Worm (Caenorhabditis elegans) whole organism, L1 larva: ENCODE results near the gene K01B6.3.
A peak's percentile ranks its signal among the peaks of the same experiment; 100 is the strongest.

Experiments
- ceh-8 ChIP-seq: fragments of 200-800 bp; sonication (Bioruptor generic); optimal IDR thresholded peaks from 2 replicates; lab custom pipeline; 2018; ENCODE audit warnings: mild to moderate bottlenecking, missing genetic modification characterization, moderate library complexity, missing compliant biosample characterization
- egl-27 ChIP-seq, 2 experiments: fragments of 150-350 bp in 1 of 2; sonication (generic microtip); optimal IDR thresholded peaks; 3 replicates each; lab custom pipeline; 2017 to 2018; ENCODE audit warnings: missing biosample characterization in 2 of 2, missing genetic modification characterization in 2 of 2, missing genetic modification reagents in 2 of 2
- fkh-4 ChIP-seq: sonication (generic microtip); optimal IDR thresholded peaks from 2 replicates; lab custom pipeline; 2016; ENCODE audit warnings: missing compliant biosample characterization, missing genetic modification characterization, borderline replicate concordance
- lin-14 ChIP-seq: fragments of 200-800 bp; sonication (Bioruptor generic); optimal IDR thresholded peaks from 2 replicates; lab custom pipeline; 2018; ENCODE audit warnings: mild to moderate bottlenecking, missing genetic modification characterization, moderate library complexity, missing compliant biosample characterization
- lin-15B ChIP-seq: fragments of 150-350 bp; sonication (generic microtip); optimal IDR thresholded peaks from 3 replicates; lab custom pipeline; 2014; ENCODE audit warnings: missing biosample characterization, missing genetic modification characterization
- lir-3 ChIP-seq: sonication (generic microtip); optimal IDR thresholded peaks from 2 replicates; lab custom pipeline; 2016; ENCODE audit warnings: mild to moderate bottlenecking, missing genetic modification characterization, moderate library complexity, missing compliant biosample characterization; ENCODE audit not compliant: poor library complexity
- lsy-2 ChIP-seq, 2 experiments: fragments of 150-350 bp; optimal IDR thresholded peaks; 2 replicates each; lab custom pipeline; 2014; ENCODE audit warnings: missing biosample characterization in 2 of 2, missing genetic modification characterization in 2 of 2
- mab-9 ChIP-seq: fragments of 200-800 bp; sonication (Bioruptor generic); IDR thresholded peaks from 2 replicates; pipeline ENCODE4 v1.3.6; 2022; ENCODE audit warnings: missing genetic modification reagents, missing genetic modification characterization, missing compliant biosample characterization
- mef-2 ChIP-seq: fragments of 150-350 bp; optimal IDR thresholded peaks from 2 replicates; lab custom pipeline; 2014; ENCODE audit warnings: missing biosample characterization, missing genetic modification characterization
- nhr-11 ChIP-seq: fragments of 150-350 bp; optimal IDR thresholded peaks from 2 replicates; lab custom pipeline; 2014; ENCODE audit warnings: missing biosample characterization, missing genetic modification characterization
- nhr-28 ChIP-seq: fragments of 150-350 bp; optimal IDR thresholded peaks from 2 replicates; lab custom pipeline; 2014; ENCODE audit warnings: missing biosample characterization, missing genetic modification characterization
- nhr-71 ChIP-seq: sonication (generic microtip); optimal IDR thresholded peaks from 2 replicates; lab custom pipeline; 2016; ENCODE audit warnings: mild to moderate bottlenecking, missing genetic modification characterization, moderate library complexity, missing compliant biosample characterization
- nhr-84 ChIP-seq: sonication (generic microtip); optimal IDR thresholded peaks from 2 replicates; lab custom pipeline; 2017; ENCODE audit warnings: missing biosample characterization, missing genetic modification characterization
- rnt-1 ChIP-seq: sonication (generic microtip); optimal IDR thresholded peaks from 2 replicates; lab custom pipeline; 2016; ENCODE audit warnings: mild to moderate bottlenecking, missing genetic modification characterization, moderate library complexity, missing compliant biosample characterization
- sox-4 ChIP-seq: sonication (generic microtip); optimal IDR thresholded peaks from 2 replicates; lab custom pipeline; 2016; ENCODE audit warnings: missing genetic modification characterization, missing compliant biosample characterization

The K01B6.3 gene

ce11 chrIII:9346722-9347121 lies 46.7 kb downstream of the K01B6.3 start:
- TF ChIP-seq nhr-11 (tag; lab: Kevin White, UChicago) (no peak), nhr-84 (tag; lab: Kevin White, UChicago) (no peak), egl-27 (tag; optimal IDR thresholded peaks at IDR 0.05; lab: Kevin White, UChicago) (no peak), fkh-4 (tag; lab: Kevin White, UChicago) (no peak), nhr-71 (peak; percentile 30), lin-15B (tag; lab: Kevin White, UChicago) (no peak), nhr-28 (no peak), lsy-2 (tag; optimal IDR thresholded peaks at IDR 0.05; lab: Kevin White, UChicago) (peak in 1 of 2 experiments; percentile 20), rnt-1 (tag; lab: Kevin White, UChicago) (peak; percentile 47), mab-9 (GFP tag; lab: Robert Waterston, UW) (no peak), sox-4 (tag; lab: Kevin White, UChicago) (no peak), lir-3 (tag; lab: Kevin White, UChicago) (no peak), lin-14 (GFP tag; lab: Kevin White, UChicago) (peak; percentile 15), mef-2 (tag; lab: Kevin White, UChicago) (no peak), ceh-8 (GFP tag; lab: Kevin White, UChicago) (no peak)
